Fruit fly (Drosophila melanogaster): ENCODE measurements around the gene Dhrs4.

The Dhrs4 gene

dm6 chr3L:5139312-5139711 lies 2.1 kb downstream of the Dhrs4 start, which contains the start of the genes Tcs5 and CHMP2B (continued):
- TF ChIP-seq shn (GFP tag; optimal IDR thresholded peaks at IDR 0.05) (peak; percentile 99), jing (GFP tag; optimal IDR thresholded peaks at IDR 0.05) (peak; percentile 99), CG7963 (GFP tag; IDR thresholded peaks at IDR 0.05; ENCODE audit: partially characterized antibody) (no peak), Rx (GFP tag; IDR thresholded peaks at IDR 0.05) (peak; percentile 100), Meics (GFP tag; optimal IDR thresholded peaks at IDR 0.05) (peak; percentile 99), chinmo (GFP tag; IDR thresholded peaks at IDR 0.05; ENCODE audit: partially characterized antibody) (0 out of 4 replicates have a peak, but pooled peaks have one; percentile 52), CG17328 (GFP tag; IDR thresholded peaks at IDR 0.05) (peak; percentile 100), Taf1 (GFP tag; IDR thresholded peaks at IDR 0.05) (peak; percentile 100), Opbp (GFP tag; IDR thresholded peaks at IDR 0.05; ENCODE audit: partially characterized antibody) (peak; percentile 45; the same call in 1 of the 3 replicates), CG5180 (GFP tag; optimal IDR thresholded peaks at IDR 0.05) (peak; percentile 90), CG7271 (tag; optimal IDR thresholded peaks at IDR 0.05) (peak; percentile 100), CG30403 (GFP tag; optimal IDR thresholded peaks at IDR 0.05) (peak; percentile 100), sd (tag; optimal IDR thresholded peaks at IDR 0.05) (peak; percentile 97), fd102C (GFP tag; optimal IDR thresholded peaks at IDR 0.05) (peak; percentile 98), Optix (GFP tag; IDR thresholded peaks at IDR 0.05) (peak; percentile 100), Mrtf (GFP tag; IDR thresholded peaks at IDR 0.05) (peak; percentile 100), Fer3 (tag; optimal IDR thresholded peaks at IDR 0.05) (peak; percentile 100), CG11723 (GFP tag; optimal IDR thresholded peaks at IDR 0.05) (peak; percentile 100), CG7987 (GFP tag; optimal IDR thresholded peaks at IDR 0.05) (peak; percentile 99), vvl (GFP tag; IDR thresholded peaks at IDR 0.05) (peak; percentile 100), pan (optimal IDR thresholded peaks at IDR 0.05) (no peak), pan (GFP tag; optimal IDR thresholded peaks at IDR 0.05 in 1 of 2, IDR thresholded peaks at IDR 0.05 in 1 of 2) (peak in 1 of 2 experiments; percentile 100), tup (GFP tag; optimal IDR thresholded peaks at IDR 0.05) (peak; percentile 100), Spps (tag; optimal IDR thresholded peaks at IDR 0.05) (peak; percentile 99), CG1024 (GFP tag; IDR thresholded peaks at IDR 0.05) (peak; percentile 99), tx (GFP tag; optimal IDR thresholded peaks at IDR 0.05) (peak; percentile 99), sim (GFP tag; IDR thresholded peaks at IDR 0.05) (peak; percentile 100), Hr39 (optimal IDR thresholded peaks at IDR 0.05) (no peak), CG32532 (GFP tag; IDR thresholded peaks at IDR 0.05) (peak; percentile 100), Elba2 (GFP tag; optimal IDR thresholded peaks at IDR 0.05) (peak; percentile 99), aop (GFP tag; IDR thresholded peaks at IDR 0.05) (peak; percentile 99), CG18262 (tag; optimal IDR thresholded peaks at IDR 0.05) (peak; percentile 97), CG4820 (GFP tag; optimal IDR thresholded peaks at IDR 0.05) (peak; percentile 99), CG10366 (GFP tag; IDR thresholded peaks at IDR 0.05) (peak; percentile 100), Atf3 (GFP tag; optimal IDR thresholded peaks at IDR 0.05) (peak; percentile 100), Ada2b (GFP tag; IDR thresholded peaks at IDR 0.05) (peak; percentile 100), CG4424 (GFP tag; optimal IDR thresholded peaks at IDR 0.05) (peak; percentile 100), bigmax (GFP tag; optimal IDR thresholded peaks at IDR 0.05) (peak; percentile 88), CG11085 (GFP tag; IDR thresholded peaks at IDR 0.05) (peak; percentile 100), tap (tag; optimal IDR thresholded peaks at IDR 0.05) (peak; percentile 99), chm (GFP tag; IDR thresholded peaks at IDR 0.05) (peak; percentile 100), nerfin-1 (tag; optimal IDR thresholded peaks at IDR 0.05) (peak; percentile 99), Six4 (GFP tag; optimal IDR thresholded peaks at IDR 0.05) (peak; percentile 100), CG10431 (GFP tag; optimal IDR thresholded peaks at IDR 0.05) (peak; percentile 98), zfh1 (GFP tag; IDR thresholded peaks at IDR 0.05) (peak; percentile 100), CG8944 (GFP tag; optimal IDR thresholded peaks at IDR 0.05) (peak; percentile 100), NC2α (GFP tag; optimal IDR thresholded peaks at IDR 0.05) (peak; percentile 99), lmd (GFP tag; IDR thresholded peaks at IDR 0.05) (peak; percentile 100), CG14860 (GFP tag; IDR thresholded peaks at IDR 0.05; ENCODE audit: partially characterized antibody) (no peak), PHDP (tag; optimal IDR thresholded peaks at IDR 0.05) (peak; percentile 100), Trl (optimal IDR thresholded peaks at IDR 0.05) (no peak), Trl (GFP tag; optimal IDR thresholded peaks at IDR 0.05) (peak; percentile 100)
